Fruit fly (Drosophila melanogaster) whole organism, embryonic: ENCODE data around the gene CG10996.

Experiments used
- Aef1 ChIP-seq: fragments of 200-800 bp; sonication (Bioruptor generic); IDR thresholded peaks from 3 replicates; pipeline ENCODE4 v1.3.6; 2022; ENCODE audit warnings: missing biosample characterization, missing genetic modification characterization
- Bdp1 ChIP-seq: fragments of 200-800 bp; sonication (Bioruptor generic); optimal IDR thresholded peaks from 3 replicates; lab custom pipeline; 2016; ENCODE audit warnings: missing biosample characterization, missing genetic modification characterization
- BtbVII ChIP-seq: fragments of 200-800 bp; sonication (Bioruptor generic); optimal IDR thresholded peaks from 3 replicates; lab custom pipeline; 2017; ENCODE audit warnings: missing biosample characterization, mild to moderate bottlenecking, missing genetic modification characterization
- CG10366 ChIP-seq: fragments of 200-800 bp; sonication (Bioruptor generic); IDR thresholded peaks from 2 replicates; pipeline ENCODE4 v1.3.6; 2022; ENCODE audit warnings: missing biosample characterization, missing genetic modification characterization
- CG10543 ChIP-seq: fragments of 200-800 bp; sonication (Bioruptor generic); optimal IDR thresholded peaks from 3 replicates; lab custom pipeline; 2017; ENCODE audit warnings: missing biosample characterization, mild to moderate bottlenecking, missing genetic modification characterization, moderate library complexity
- CG12155 ChIP-seq: fragments of 200-800 bp; sonication (Bioruptor generic); optimal IDR thresholded peaks from 3 replicates; lab custom pipeline; 2016; ENCODE audit warnings: missing biosample characterization, missing genetic modification characterization
- CG12942 ChIP-seq: fragments of 200-800 bp; sonication (Bioruptor generic); optimal IDR thresholded peaks from 3 replicates; lab custom pipeline; 2016; ENCODE audit warnings: missing biosample characterization, missing genetic modification characterization
- CG14710 ChIP-seq: fragments of 200-800 bp; sonication (Bioruptor generic); optimal IDR thresholded peaks from 3 replicates; lab custom pipeline; 2019; ENCODE audit warnings: missing biosample characterization, mild to moderate bottlenecking, missing genetic modification characterization, moderate library complexity
- CG15601 ChIP-seq: fragments of 200-800 bp; sonication (Bioruptor generic); optimal IDR thresholded peaks from 3 replicates; lab custom pipeline; 2019; ENCODE audit warnings: missing biosample characterization, mild to moderate bottlenecking, missing genetic modification characterization, moderate library complexity
- CG2116 ChIP-seq: fragments of 200-800 bp; sonication (Bioruptor generic); optimal IDR thresholded peaks from 3 replicates; lab custom pipeline; 2018; ENCODE audit warnings: missing biosample characterization, mild to moderate bottlenecking, missing genetic modification characterization
- CG2120 ChIP-seq: fragments of 200-800 bp; sonication (Bioruptor generic); optimal IDR thresholded peaks from 3 replicates; lab custom pipeline; 2016; ENCODE audit warnings: missing biosample characterization, missing genetic modification characterization
- CG2712 ChIP-seq: fragments of 200-800 bp; optimal IDR thresholded peaks from 3 replicates; lab custom pipeline; 2019; ENCODE audit warnings: missing biosample characterization, mild to moderate bottlenecking, missing genetic modification characterization, moderate library complexity
- CG2875 ChIP-seq: fragments of 200-800 bp; sonication (Bioruptor generic); optimal IDR thresholded peaks from 2 replicates; lab custom pipeline; 2017; ENCODE audit warnings: missing biosample characterization, mild to moderate bottlenecking, missing genetic modification characterization, missing genetic modification reagents
- CG33213 ChIP-seq: fragments of 200-800 bp; sonication (Bioruptor generic); optimal IDR thresholded peaks from 3 replicates; lab custom pipeline; 2016; ENCODE audit warnings: missing biosample characterization, missing genetic modification characterization
- CG4730 ChIP-seq: fragments of 200-800 bp; sonication (Bioruptor generic); IDR thresholded peaks from 2 replicates; pipeline ENCODE4 v1.3.6; 2022; ENCODE audit warnings: missing biosample characterization, missing genetic modification characterization
- CG6175 ChIP-seq: fragments of 200-800 bp; sonication (Bioruptor generic); IDR thresholded peaks from 3 replicates; pipeline ENCODE4 v1.3.6; 2022; ENCODE audit warnings: missing biosample characterization, missing genetic modification characterization
- CG6272 ChIP-seq: fragments of 200-800 bp; sonication (Bioruptor generic); IDR thresholded peaks from 2 replicates; pipeline ENCODE4 v1.3.6; 2022; ENCODE audit warnings: missing biosample characterization, missing genetic modification characterization
- CG6654 ChIP-seq: fragments of 200-800 bp; sonication (Bioruptor generic); optimal IDR thresholded peaks from 2 replicates; lab custom pipeline; 2017; ENCODE audit warnings: missing biosample characterization, mild to moderate bottlenecking, missing genetic modification characterization
- CG7372 ChIP-seq: fragments of 200-800 bp; sonication (Bioruptor generic); IDR thresholded peaks from 2 replicates; pipeline ENCODE4 v1.3.6; 2022; ENCODE audit warnings: missing biosample characterization, missing genetic modification characterization
- CG8359 ChIP-seq: fragments of 200-800 bp; sonication (Bioruptor generic); optimal IDR thresholded peaks from 2 replicates; lab custom pipeline; 2017; ENCODE audit warnings: missing biosample characterization, mild to moderate bottlenecking, missing genetic modification characterization, borderline replicate concordance
- CG8478 ChIP-seq: fragments of >200 bp; optimal IDR thresholded peaks from 2 replicates; lab custom pipeline; 2018
- CG8765 ChIP-seq: fragments of 200-800 bp; sonication (Bioruptor generic); IDR thresholded peaks from 2 replicates; pipeline ENCODE4 v1.3.6; 2022; ENCODE audit warnings: missing biosample characterization, missing genetic modification characterization
- CG9932 ChIP-seq: fragments of 200-800 bp; sonication (Bioruptor generic); IDR thresholded peaks from 2 replicates; pipeline ENCODE4 v1.3.6; 2022; ENCODE audit warnings: missing biosample characterization, missing genetic modification characterization
- Dad ChIP-seq: fragments of 200-800 bp; sonication (Bioruptor generic); optimal IDR thresholded peaks from 3 replicates; lab custom pipeline; 2016; ENCODE audit warnings: missing biosample characterization, missing genetic modification characterization
- Dbx ChIP-seq: fragments of 200-800 bp; sonication (Bioruptor generic); IDR thresholded peaks from 3 replicates; pipeline ENCODE4 v1.3.6; 2022; ENCODE audit warnings: missing biosample characterization, missing genetic modification characterization
- Elba2 ChIP-seq: fragments of 200-800 bp; sonication (Bioruptor generic); optimal IDR thresholded peaks from 3 replicates; lab custom pipeline; 2016; ENCODE audit warnings: missing biosample characterization, missing genetic modification characterization
- Ets97D ChIP-seq: fragments of 200-800 bp; sonication (Bioruptor generic); optimal IDR thresholded peaks from 3 replicates; lab custom pipeline; 2016; ENCODE audit warnings: missing biosample characterization, missing genetic modification characterization
- Pdp1 ChIP-seq, 2 experiments: fragments of 200-800 bp; sonication (Bioruptor generic); optimal IDR thresholded peaks; 3 replicates each; lab custom pipeline; 2016; ENCODE audit warnings: missing biosample characterization in 2 of 2, missing genetic modification characterization in 2 of 2, mild to moderate bottlenecking in 1 of 2, moderate library complexity in 1 of 2
- Rfx ChIP-seq: fragments of 200-800 bp; sonication (Bioruptor generic); IDR thresholded peaks from 2 replicates; pipeline ENCODE4 v1.3.6; 2022; ENCODE audit warnings: missing biosample characterization, missing genetic modification characterization
- Vsx1 ChIP-seq: fragments of 200-800 bp; sonication (Bioruptor generic); optimal IDR thresholded peaks from 2 replicates; lab custom pipeline; 2017; ENCODE audit warnings: missing biosample characterization, mild to moderate bottlenecking, missing genetic modification characterization, missing genetic modification reagents
- da ChIP-seq: fragments of 200-800 bp; sonication (Bioruptor generic); optimal IDR thresholded peaks from 2 replicates; lab custom pipeline; 2016; ENCODE audit warnings: missing biosample characterization, missing genetic modification characterization
- dati ChIP-seq: fragments of 200-800 bp; sonication (Bioruptor generic); IDR thresholded peaks from 2 replicates; pipeline ENCODE4 v1.3.6; 2022; ENCODE audit warnings: missing biosample characterization, missing genetic modification characterization
- emc ChIP-seq: fragments of 200-800 bp; sonication (Bioruptor generic); optimal IDR thresholded peaks from 2 replicates; lab custom pipeline; 2016; ENCODE audit warnings: missing biosample characterization, missing genetic modification characterization
- eve ChIP-seq, 2 experiments: fragments of >200 bp; optimal IDR thresholded peaks; 2 replicates each; lab custom pipeline; 2017; ENCODE audit warnings: missing biosample characterization in 2 of 2, missing genetic modification characterization in 2 of 2
- fd96Cb ChIP-seq: fragments of 200-800 bp; sonication (Bioruptor generic); optimal IDR thresholded peaks from 2 replicates; lab custom pipeline; 2018; ENCODE audit warnings: missing biosample characterization, mild to moderate bottlenecking, missing genetic modification characterization, moderate library complexity
- ftz-f1 ChIP-seq: fragments of 200-800 bp; sonication (Bioruptor generic); optimal IDR thresholded peaks from 2 replicates; lab custom pipeline; 2016; ENCODE audit warnings: missing biosample characterization, missing genetic modification characterization
- hbn ChIP-seq: fragments of 200-800 bp; sonication (Bioruptor generic); IDR thresholded peaks from 2 replicates; pipeline ENCODE4 v1.3.6; 2022; ENCODE audit warnings: missing biosample characterization, missing genetic modification characterization; ENCODE audit not compliant: partially characterized antibody
- insv ChIP-seq, 2 experiments: fragments of 200-800 bp; sonication (Bioruptor generic); optimal IDR thresholded peaks; 3 replicates each; lab custom pipeline; 2016 to 2018; ENCODE audit warnings: missing biosample characterization in 2 of 2, missing genetic modification characterization in 2 of 2
- jing ChIP-seq: fragments of 200-800 bp; sonication (Bioruptor generic); optimal IDR thresholded peaks from 2 replicates; lab custom pipeline; 2018; ENCODE audit warnings: missing biosample characterization, mild to moderate bottlenecking, missing genetic modification characterization
- kah ChIP-seq: fragments of 200-800 bp; sonication (Bioruptor generic); optimal IDR thresholded peaks from 2 replicates; lab custom pipeline; 2018; ENCODE audit warnings: missing biosample characterization, mild to moderate bottlenecking, missing genetic modification characterization
- mam ChIP-seq: fragments of 200-800 bp; sonication (Bioruptor generic); optimal IDR thresholded peaks from 3 replicates; lab custom pipeline; 2016; ENCODE audit warnings: missing biosample characterization, missing genetic modification characterization
- peb ChIP-seq: fragments of 200-800 bp; sonication (Bioruptor generic); IDR thresholded peaks from 2 replicates; pipeline ENCODE4 v1.3.6; 2022; ENCODE audit warnings: missing biosample characterization, missing genetic modification characterization
- pzg ChIP-seq: fragments of 200-800 bp; sonication (Bioruptor generic); optimal IDR thresholded peaks from 3 replicates; lab custom pipeline; 2018; ENCODE audit warnings: missing biosample characterization, mild to moderate bottlenecking, missing genetic modification characterization, moderate library complexity
- row ChIP-seq: fragments of 200-800 bp; sonication (Bioruptor generic); IDR thresholded peaks from 3 replicates; pipeline ENCODE4 v1.3.6; 2022; ENCODE audit warnings: missing biosample characterization, missing genetic modification characterization
- scrt ChIP-seq: fragments of 200-800 bp; sonication (Bioruptor generic); optimal IDR thresholded peaks from 2 replicates; lab custom pipeline; 2018; ENCODE audit warnings: missing biosample characterization, mild to moderate bottlenecking, missing genetic modification characterization, moderate library complexity
- sens ChIP-seq: fragments of 200-800 bp; sonication (Bioruptor generic); peaks from one replicate; lab custom pipeline; 2016; ENCODE audit warnings: missing biosample characterization, missing genetic modification characterization
- slou ChIP-seq: fragments of 200-800 bp; sonication (Bioruptor generic); optimal IDR thresholded peaks from 3 replicates; lab custom pipeline; 2016; ENCODE audit warnings: missing biosample characterization, missing genetic modification characterization
- vfl ChIP-seq: fragments of 200-800 bp; sonication (Bioruptor generic); optimal IDR thresholded peaks from 2 replicates; lab custom pipeline; 2016; ENCODE audit warnings: missing biosample characterization, missing genetic modification characterization
- vvl ChIP-seq: fragments of 200-800 bp; sonication (Bioruptor generic); IDR thresholded peaks from 2 replicates; pipeline ENCODE4 v1.3.6; 2022; ENCODE audit warnings: missing biosample characterization, missing genetic modification characterization

Gene CG10996

DNA sequence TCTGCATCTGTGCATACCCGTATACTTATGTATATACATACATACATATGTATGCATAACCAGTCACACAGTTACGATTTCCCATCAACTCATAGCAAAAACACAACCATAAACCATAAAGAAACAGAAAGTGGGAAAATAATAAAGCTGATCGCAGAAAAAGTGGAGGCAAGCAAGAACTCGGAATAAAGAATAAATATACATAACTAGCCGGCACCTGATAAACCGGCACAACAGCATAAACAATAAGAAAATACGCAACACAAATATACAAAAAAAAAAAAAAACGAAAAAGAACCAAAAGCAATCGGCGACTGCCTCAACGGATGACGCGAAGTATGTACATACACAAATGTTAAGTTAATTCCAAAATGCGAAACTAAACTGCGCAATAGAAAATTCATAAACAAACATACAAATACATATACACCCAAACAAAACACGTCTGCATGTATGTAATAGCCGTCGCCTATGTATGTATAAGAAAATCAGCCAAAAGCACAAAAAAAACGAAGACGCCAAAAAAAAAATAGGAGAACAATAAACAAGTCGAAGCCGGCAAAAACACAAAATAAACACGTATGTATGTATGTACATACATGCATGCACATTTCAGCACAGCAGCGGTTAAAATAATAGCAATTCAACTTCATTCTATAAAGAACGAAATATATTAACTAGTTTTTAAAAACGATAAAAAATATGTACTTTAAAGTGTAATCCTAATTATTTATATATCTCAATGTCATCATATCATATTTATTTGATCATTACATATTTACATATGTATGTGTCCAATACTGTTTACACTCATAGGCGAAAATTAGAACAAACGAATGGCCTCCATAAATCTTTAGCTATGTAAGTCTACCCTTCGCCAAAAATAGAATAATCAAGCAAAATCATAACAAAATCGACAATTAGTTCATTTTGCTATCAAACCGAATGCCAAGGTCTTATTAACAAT is 48.2 kb downstream of the CG10996 start (continued):
- TF ChIP-seq CG10366 (GFP tag; lab: Robert Waterston, UW): peak; percentile 59
- no peak for TF ChIP-seq Bdp1
- TF ChIP-seq scrt (GFP tag; lab: Kevin White, UChicago): peak; percentile 67
- TF ChIP-seq CG10543: no peak
- TF ChIP-seq Aef1: peak; percentile 46; the same call in 2 of the 3 replicates
- TF ChIP-seq emc (GFP tag; lab: Kevin White, UChicago): no peak
- TF ChIP-seq CG15601 (tag; lab: Kevin White, UChicago): no peak
- TF ChIP-seq CG8478: no peak
- TF ChIP-seq CG33213 (GFP tag; lab: Kevin White, UChicago): no peak
- peak; percentile 80 for TF ChIP-seq CG2120
- 0 out of 2 replicates have a peak, but pooled peaks have one; percentile 8 for TF ChIP-seq peb (GFP tag; lab: Robert Waterston, UW)
- peak; percentile 22 for TF ChIP-seq ftz-f1
- no peak for TF ChIP-seq kah (GFP tag; lab: Kevin White, UChicago)
- peak in 1 of 2 experiments; percentile 14 for TF ChIP-seq Pdp1 (GFP tag; optimal IDR thresholded peaks at IDR 0.05; lab: Kevin White, UChicago)
- peak; percentile 80 for TF ChIP-seq Dbx (GFP tag; lab: Robert Waterston, UW)
- TF ChIP-seq CG4730 (GFP tag; lab: Robert Waterston, UW): peak; percentile 73
- peak; percentile 83 for TF ChIP-seq CG9932 (GFP tag; lab: Robert Waterston, UW)
- TF ChIP-seq CG12155 (GFP tag; lab: Kevin White, UChicago): peak; percentile 56
- peak; percentile 38 for TF ChIP-seq CG14710
- TF ChIP-seq CG8359: no peak
- TF ChIP-seq CG6175 (GFP tag; lab: Robert Waterston, UW): no peak
- TF ChIP-seq jing (GFP tag; lab: Kevin White, UChicago): no peak
- no peak for TF ChIP-seq pzg (GFP tag; lab: Kevin White, UChicago)
- peak; percentile 20 for TF ChIP-seq slou (GFP tag; lab: Kevin White, UChicago)
- TF ChIP-seq Ets97D (GFP tag; lab: Kevin White, UChicago): no peak
- TF ChIP-seq Rfx (GFP tag; lab: Robert Waterston, UW): peak; percentile 88
- TF ChIP-seq hbn (GFP tag; lab: Robert Waterston, UW): no peak
- no peak for TF ChIP-seq CG12942 (GFP tag; lab: Kevin White, UChicago)
- peak; percentile 26 for TF ChIP-seq mam (GFP tag; lab: Kevin White, UChicago)
- no peak for TF ChIP-seq dati (GFP tag; lab: Robert Waterston, UW)
- TF ChIP-seq Vsx1 (GFP tag; lab: Kevin White, UChicago): no peak
- TF ChIP-seq Dad (GFP tag; lab: Kevin White, UChicago): no peak
- no peak for TF ChIP-seq CG6272 (GFP tag; lab: Robert Waterston, UW)
- TF ChIP-seq CG2875 (GFP tag; lab: Kevin White, UChicago): no peak
- TF ChIP-seq fd96Cb (tag; lab: Kevin White, UChicago): peak; percentile 43
- no peak for TF ChIP-seq CG8765 (GFP tag; lab: Robert Waterston, UW)

DNA sequence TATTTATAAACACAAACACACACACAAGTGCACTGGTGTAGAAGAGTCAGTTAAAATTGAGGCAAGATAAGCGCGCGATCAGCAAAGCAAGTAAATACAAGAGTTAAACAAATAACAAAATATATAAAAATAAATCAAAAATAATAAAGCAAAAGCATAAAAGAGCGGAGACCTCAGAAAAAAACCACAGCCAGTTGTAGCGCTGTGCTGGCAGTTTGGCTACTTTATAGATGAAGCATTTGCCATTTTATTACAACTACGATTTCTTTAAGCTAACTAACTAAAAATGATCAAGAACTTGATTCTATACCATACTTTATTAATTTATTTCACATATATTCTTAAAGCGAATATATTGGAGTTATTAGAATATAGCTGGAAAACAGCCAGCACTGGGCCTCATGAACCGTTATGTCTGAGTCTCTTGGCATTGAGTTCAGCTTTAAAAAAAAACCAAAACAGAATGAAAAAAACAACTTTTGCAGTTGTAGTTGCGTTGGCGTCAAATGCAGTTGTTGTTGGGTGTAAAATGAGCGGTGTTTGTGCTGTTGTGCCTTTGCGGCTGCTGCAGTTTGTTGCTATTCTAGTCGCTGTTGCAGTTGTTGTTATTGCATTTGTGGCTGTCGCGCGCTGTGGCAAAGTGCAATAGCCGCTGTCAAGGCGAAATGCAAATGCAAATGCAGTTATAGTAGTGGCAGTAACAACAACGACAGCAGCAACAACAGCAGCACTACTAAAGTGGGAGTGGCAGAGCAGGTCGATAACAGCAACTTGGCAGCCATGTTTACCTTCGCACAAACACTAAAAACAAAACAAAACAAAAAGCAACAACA is 49.6 kb downstream of the CG10996 start:
- TF ChIP-seq Elba2 (GFP tag; lab: Kevin White, UChicago): no peak
- peak; percentile 22 for TF ChIP-seq sens (GFP tag; lab: Kevin White, UChicago)
- no peak for TF ChIP-seq CG2116 (GFP tag; lab: Kevin White, UChicago)
- TF ChIP-seq eve (GFP tag; optimal IDR thresholded peaks at IDR 0.05; lab: Kevin White, UChicago): peak in 1 of 2 experiments; percentile 59
- TF ChIP-seq CG7372 (GFP tag; lab: Robert Waterston, UW): no peak
- no peak for TF ChIP-seq BtbVII (GFP tag; lab: Kevin White, UChicago)
- 0 out of 2 replicates have a peak, but pooled peaks have one; percentile 9 for TF ChIP-seq vvl
- TF ChIP-seq row (GFP tag; lab: Robert Waterston, UW): peak; percentile 66; the same call in 2 of the 3 replicates
- TF ChIP-seq CG2712 (tag; lab: Kevin White, UChicago): peak; percentile 9
- no peak for TF ChIP-seq insv (GFP tag; optimal IDR thresholded peaks at IDR 0.05; lab: Kevin White, UChicago)
- TF ChIP-seq CG6654 (GFP tag; lab: Kevin White, UChicago): no peak
- no peak for TF ChIP-seq CG15601 (tag; lab: Kevin White, UChicago)
- no peak for TF ChIP-seq vfl
- TF ChIP-seq da (GFP tag; lab: Kevin White, UChicago): no peak
